Fruit fly (Drosophila melanogaster) whole organism, embryonic: Measurements from ENCODE around the gene CG34283.
A peak's percentile ranks its signal among the peaks of the same experiment; 100 is the strongest.

ENCODE experiments used
- Ada2b ChIP-seq: fragments of 200-800 bp; sonication (Bioruptor generic); IDR thresholded peaks from 2 replicates; pipeline ENCODE4 v1.3.6; 2022; ENCODE audit warnings: missing biosample characterization, missing genetic modification characterization
- Bgb ChIP-seq: fragments of 200-800 bp; sonication (Bioruptor generic); IDR thresholded peaks from 2 replicates; pipeline ENCODE4 v1.3.6; 2022; ENCODE audit warnings: missing biosample characterization, missing genetic modification characterization; ENCODE audit not compliant: partially characterized antibody
- CG10462 ChIP-seq: fragments of 200-800 bp; sonication (Bioruptor generic); optimal IDR thresholded peaks from 2 replicates; lab custom pipeline; 2016; ENCODE audit warnings: missing biosample characterization, missing genetic modification characterization
- CG13624 ChIP-seq: fragments of 200-800 bp; sonication (Bioruptor generic); optimal IDR thresholded peaks from 2 replicates; lab custom pipeline; 2016; ENCODE audit warnings: missing biosample characterization, missing genetic modification characterization
- CG13775 ChIP-seq: fragments of 200-800 bp; sonication (Bioruptor generic); optimal IDR thresholded peaks from 3 replicates; lab custom pipeline; 2017; ENCODE audit warnings: missing biosample characterization, mild to moderate bottlenecking, missing genetic modification characterization
- CG14667 ChIP-seq: fragments of 200-800 bp; sonication (Bioruptor generic); IDR thresholded peaks from 2 replicates; pipeline ENCODE4 v1.3.6; 2022; ENCODE audit warnings: missing biosample characterization, missing genetic modification characterization
- CG14860 ChIP-seq: fragments of 200-800 bp; sonication (Bioruptor generic); IDR thresholded peaks from 3 replicates; pipeline ENCODE4 v1.3.6; 2022; ENCODE audit warnings: missing biosample characterization, missing genetic modification characterization; ENCODE audit not compliant: partially characterized antibody
- CG17186 ChIP-seq: fragments of 200-800 bp; sonication (Bioruptor generic); optimal IDR thresholded peaks from 3 replicates; lab custom pipeline; 2017; ENCODE audit warnings: missing biosample characterization, missing genetic modification reagents, missing genetic modification characterization
- CG18262 ChIP-seq: fragments of 200-800 bp; optimal IDR thresholded peaks from 3 replicates; lab custom pipeline; 2019; ENCODE audit warnings: missing biosample characterization, mild to moderate bottlenecking, missing genetic modification characterization, moderate library complexity
- CG31441 ChIP-seq: fragments of 200-800 bp; sonication (Bioruptor generic); IDR thresholded peaks from 2 replicates; pipeline ENCODE4 v1.3.6; 2022; ENCODE audit warnings: missing biosample characterization, missing genetic modification characterization
- CG6254 ChIP-seq: fragments of 200-800 bp; sonication (Bioruptor generic); optimal IDR thresholded peaks from 3 replicates; lab custom pipeline; 2017; ENCODE audit warnings: mild to moderate bottlenecking, missing biosample characterization, missing genetic modification reagents, missing genetic modification characterization
- CG7556 ChIP-seq: fragments of 200-800 bp; sonication (Bioruptor generic); optimal IDR thresholded peaks from 2 replicates; lab custom pipeline; 2017; ENCODE audit warnings: missing biosample characterization, mild to moderate bottlenecking, missing genetic modification characterization
- CG7786 ChIP-seq: fragments of 200-800 bp; sonication (Bioruptor generic); optimal IDR thresholded peaks from 2 replicates; lab custom pipeline; 2016; ENCODE audit warnings: missing biosample characterization, missing genetic modification characterization
- CG8924 ChIP-seq: fragments of 200-800 bp; optimal IDR thresholded peaks from 3 replicates; lab custom pipeline; 2019; ENCODE audit warnings: missing biosample characterization, mild to moderate bottlenecking, missing genetic modification characterization, moderate library complexity
- CG9437 ChIP-seq: fragments of 200-800 bp; sonication (Bioruptor generic); optimal IDR thresholded peaks from 2 replicates; lab custom pipeline; 2018; ENCODE audit warnings: missing biosample characterization, mild to moderate bottlenecking, missing genetic modification characterization
- Ets65A ChIP-seq: fragments of 200-800 bp; sonication (Bioruptor generic); peaks from one replicate; lab custom pipeline; 2016; ENCODE audit warnings: missing biosample characterization, missing genetic modification characterization
- GATAe ChIP-seq: fragments of 200-800 bp; sonication (Bioruptor generic); conservative IDR thresholded peaks from 2 replicates; pipeline ENCODE4 v1.3.6; 2022; ENCODE audit warnings: missing biosample characterization, missing genetic modification characterization
- Hey ChIP-seq: fragments of 200-800 bp; sonication (Bioruptor generic); optimal IDR thresholded peaks from 3 replicates; lab custom pipeline; 2018; ENCODE audit warnings: missing biosample characterization, mild to moderate bottlenecking, missing genetic modification characterization
- Hmr ChIP-seq: fragments of 200-800 bp; sonication (Bioruptor generic); optimal IDR thresholded peaks from 3 replicates; lab custom pipeline; 2017; ENCODE audit warnings: mild to moderate bottlenecking, missing biosample characterization, missing genetic modification reagents, missing genetic modification characterization
- Lim3 ChIP-seq: fragments of 200-800 bp; sonication (Bioruptor generic); IDR thresholded peaks from 2 replicates; pipeline ENCODE4 v1.3.6; 2022; ENCODE audit warnings: missing biosample characterization, missing genetic modification characterization
- Med ChIP-seq: fragments of 200-800 bp; sonication (Bioruptor generic); peaks from one replicate; lab custom pipeline; 2016; ENCODE audit warnings: missing biosample characterization, missing genetic modification characterization, mild to moderate bottlenecking, inconsistent platforms, moderate library complexity
- Meics ChIP-seq: fragments of 200-800 bp; sonication (Bioruptor generic); optimal IDR thresholded peaks from 2 replicates; lab custom pipeline; 2017; ENCODE audit warnings: missing biosample characterization, mild to moderate bottlenecking, missing genetic modification characterization
- Sry-β ChIP-seq: fragments of 200-800 bp; sonication (Bioruptor generic); optimal IDR thresholded peaks from 2 replicates; lab custom pipeline; 2018; ENCODE audit warnings: missing biosample characterization, mild to moderate bottlenecking, missing genetic modification characterization, moderate library complexity
- Taf1 ChIP-seq: fragments of 200-800 bp; sonication (Bioruptor generic); IDR thresholded peaks from 2 replicates; pipeline ENCODE4 v1.3.6; 2022; ENCODE audit warnings: missing biosample characterization, missing genetic modification characterization
- aop ChIP-seq: fragments of 200-800 bp; sonication (Bioruptor generic); IDR thresholded peaks from 2 replicates; pipeline ENCODE4 v1.3.6; 2022; ENCODE audit warnings: missing biosample characterization, missing genetic modification characterization
- bab2 ChIP-seq: fragments of 200-800 bp; sonication (Bioruptor generic); optimal IDR thresholded peaks from 2 replicates; lab custom pipeline; 2016; ENCODE audit warnings: missing biosample characterization, missing genetic modification characterization
- chm ChIP-seq: fragments of 200-800 bp; sonication (Bioruptor generic); IDR thresholded peaks from 2 replicates; pipeline ENCODE4 v1.3.6; 2022; ENCODE audit warnings: missing biosample characterization, missing genetic modification characterization
- croc ChIP-seq: fragments of 200-800 bp; sonication (Bioruptor generic); conservative IDR thresholded peaks from 3 replicates; pipeline ENCODE4 v1.3.6; 2022; ENCODE audit warnings: missing biosample characterization, missing genetic modification characterization
- crol ChIP-seq: fragments of 200-800 bp; sonication (Bioruptor generic); IDR thresholded peaks from 2 replicates; pipeline ENCODE4 v1.3.6; 2022; ENCODE audit warnings: missing biosample characterization, missing genetic modification characterization
- ems ChIP-seq: fragments of 200-800 bp; sonication (Bioruptor generic); optimal IDR thresholded peaks from 3 replicates; lab custom pipeline; 2016; ENCODE audit warnings: missing biosample characterization, missing genetic modification characterization
- gcm2 ChIP-seq: fragments of 200-800 bp; sonication (Bioruptor generic); optimal IDR thresholded peaks from 2 replicates; lab custom pipeline; 2016; ENCODE audit warnings: missing biosample characterization, missing genetic modification characterization
- grn ChIP-seq: fragments of 200-800 bp; sonication (Bioruptor generic); optimal IDR thresholded peaks from 3 replicates; lab custom pipeline; 2017; ENCODE audit warnings: missing biosample characterization, missing genetic modification characterization
- kah ChIP-seq: fragments of 200-800 bp; sonication (Bioruptor generic); optimal IDR thresholded peaks from 2 replicates; lab custom pipeline; 2018; ENCODE audit warnings: missing biosample characterization, mild to moderate bottlenecking, missing genetic modification characterization
- kay ChIP-seq: fragments of 200-800 bp; sonication (Bioruptor generic); optimal IDR thresholded peaks from 2 replicates; lab custom pipeline; 2016; ENCODE audit warnings: missing biosample characterization, missing genetic modification characterization
- lab ChIP-seq: fragments of 200-800 bp; sonication (Bioruptor generic); optimal IDR thresholded peaks from 3 replicates; lab custom pipeline; 2017; ENCODE audit warnings: missing biosample characterization, missing genetic modification characterization, mild to moderate bottlenecking, moderate library complexity, missing genetic modification reagents
- pb ChIP-seq: fragments of 200-800 bp; sonication (Bioruptor generic); optimal IDR thresholded peaks from 3 replicates; lab custom pipeline; 2016; ENCODE audit warnings: missing biosample characterization, missing genetic modification characterization
- phol ChIP-seq: fragments of 200-800 bp; sonication (Bioruptor generic); optimal IDR thresholded peaks from 3 replicates; lab custom pipeline; 2018; ENCODE audit warnings: missing biosample characterization, mild to moderate bottlenecking, missing genetic modification characterization, moderate library complexity
- psq ChIP-seq: fragments of 200-800 bp; sonication (Bioruptor generic); optimal IDR thresholded peaks from 2 replicates; lab custom pipeline; 2017; ENCODE audit warnings: missing biosample characterization, missing genetic modification characterization
- sima ChIP-seq: fragments of 200-800 bp; sonication (Bioruptor generic); optimal IDR thresholded peaks from 2 replicates; lab custom pipeline; 2016; ENCODE audit warnings: missing biosample characterization, missing genetic modification characterization
- sqz ChIP-seq: fragments of 200-800 bp; sonication (Bioruptor generic); optimal IDR thresholded peaks from 3 replicates; lab custom pipeline; 2018; ENCODE audit warnings: missing biosample characterization, mild to moderate bottlenecking, missing genetic modification characterization
- stc ChIP-seq: fragments of 200-800 bp; sonication (Bioruptor generic); IDR thresholded peaks from 2 replicates; pipeline ENCODE4 v1.3.6; 2022; ENCODE audit warnings: missing biosample characterization, missing genetic modification characterization
- tna ChIP-seq: fragments of 200-800 bp; sonication (Bioruptor generic); IDR thresholded peaks from 2 replicates; pipeline ENCODE4 v1.3.6; 2022; ENCODE audit warnings: missing biosample characterization, missing genetic modification characterization; ENCODE audit not compliant: partially characterized antibody
- unpg ChIP-seq: fragments of 200-800 bp; sonication (Bioruptor generic); optimal IDR thresholded peaks from 3 replicates; lab custom pipeline; 2018; ENCODE audit warnings: missing biosample characterization, mild to moderate bottlenecking, missing genetic modification characterization, moderate library complexity
- z ChIP-seq: fragments of 200-800 bp; sonication (Bioruptor generic); IDR thresholded peaks from 3 replicates; pipeline ENCODE4 v1.3.6; 2022; ENCODE audit warnings: missing biosample characterization, missing genetic modification characterization
- zfh2 ChIP-seq: fragments of 200-800 bp; sonication (Bioruptor generic); optimal IDR thresholded peaks from 2 replicates; lab custom pipeline; 2016; ENCODE audit warnings: missing biosample characterization, missing genetic modification characterization

CG34283 gene

dm6 chr3R:18742358-18743269, 20.2 kb upstream of the CG34283 start (continued):
- TF ChIP-seq phol (tag; lab: Kevin White, UChicago) (peak; percentile 22), gcm2 (no peak)

DNA sequence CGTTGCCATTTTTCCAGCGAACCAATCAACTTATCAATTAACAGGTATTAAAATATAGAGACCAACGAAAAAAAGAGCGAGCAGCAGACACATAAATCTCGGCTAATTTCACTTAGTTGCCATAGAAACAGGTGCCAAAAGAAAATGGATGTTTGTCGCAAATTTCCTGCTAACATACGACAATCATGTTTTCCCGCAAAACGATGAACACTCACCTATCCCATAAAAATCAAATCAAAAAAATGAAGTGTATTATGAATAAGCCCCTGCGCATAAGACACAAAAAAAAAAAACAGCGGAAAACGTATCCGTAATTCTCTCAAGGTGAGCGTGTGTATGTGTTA, 19.4 kb upstream of the CG34283 start:
- TF ChIP-seq Hey (tag; lab: Kevin White, UChicago), result peak; percentile 33
- peak; percentile 79 for TF ChIP-seq Med (GFP tag; lab: Kevin White, UChicago)
- peak; percentile 42 for TF ChIP-seq CG18262 (tag; lab: Kevin White, UChicago)
- TF ChIP-seq GATAe (GFP tag; lab: Robert Waterston, UW), result 0 out of 2 replicates have a peak, but pooled peaks have one; percentile 7
- peak; percentile 18 for TF ChIP-seq kay (GFP tag; lab: Kevin White, UChicago)
- TF ChIP-seq sima (GFP tag; lab: Kevin White, UChicago), result peak; percentile 3
- no peak for TF ChIP-seq stc (GFP tag; lab: Robert Waterston, UW)
- peak; percentile 24 for TF ChIP-seq grn (GFP tag; lab: Kevin White, UChicago)
- TF ChIP-seq Ets65A (GFP tag; lab: Kevin White, UChicago), result peak; percentile 85
- TF ChIP-seq CG7556, result peak; percentile 30
- peak; percentile 15 for TF ChIP-seq sqz
- peak; percentile 64; the same call in 1 of the 2 replicates for TF ChIP-seq crol (GFP tag; lab: Robert Waterston, UW)
- no peak for TF ChIP-seq CG14667 (GFP tag; lab: Robert Waterston, UW)
- TF ChIP-seq zfh2 (GFP tag; lab: Kevin White, UChicago), result no peak
- TF ChIP-seq Ada2b (GFP tag; lab: Robert Waterston, UW), result no peak
- peak; percentile 44 for TF ChIP-seq CG7786 (GFP tag; lab: Kevin White, UChicago)
- no peak for TF ChIP-seq unpg (GFP tag; lab: Kevin White, UChicago)
- TF ChIP-seq psq (GFP tag; lab: Kevin White, UChicago), result peak; percentile 11
- no peak for TF ChIP-seq CG13775
- TF ChIP-seq CG31441, result peak; percentile 4; the same call in 1 of the 2 replicates

- TF ChIP-seq CG9437, result peak; percentile 91
- TF ChIP-seq z (GFP tag; lab: Robert Waterston, UW), result 0 out of 3 replicates have a peak, but pooled peaks have one; percentile 56
- peak; percentile 81 for TF ChIP-seq CG10462 (GFP tag; lab: Kevin White, UChicago)
- TF ChIP-seq CG13775, result peak; percentile 95
- peak; percentile 93 for TF ChIP-seq Taf1 (GFP tag; lab: Robert Waterston, UW)
- peak; percentile 96 for TF ChIP-seq Hmr
- TF ChIP-seq bab2 (GFP tag; lab: Kevin White, UChicago), result peak; percentile 82
- TF ChIP-seq croc (GFP tag; lab: Robert Waterston, UW), result peak; percentile 92
- TF ChIP-seq ems (GFP tag; lab: Kevin White, UChicago), result peak; percentile 83
- TF ChIP-seq chm (GFP tag; lab: Robert Waterston, UW), result peak; percentile 95
- peak; percentile 98 for TF ChIP-seq Meics (GFP tag; lab: Kevin White, UChicago)
- peak; percentile 78 for TF ChIP-seq CG13624 (GFP tag; lab: Kevin White, UChicago)
- TF ChIP-seq Sry-β, result peak; percentile 62
- TF ChIP-seq CG14860 (GFP tag; lab: Robert Waterston, UW), result no peak
- peak; percentile 98 for TF ChIP-seq CG8924 (tag; lab: Kevin White, UChicago)
- peak; percentile 52 for TF ChIP-seq pb (GFP tag; lab: Kevin White, UChicago)
- TF ChIP-seq lab (GFP tag; lab: Kevin White, UChicago), result peak; percentile 99
- TF ChIP-seq Bgb (GFP tag; lab: Robert Waterston, UW), result no peak
- peak; percentile 81 for TF ChIP-seq Lim3 (GFP tag; lab: Robert Waterston, UW)
- TF ChIP-seq aop (GFP tag; lab: Robert Waterston, UW), result peak; percentile 73
- peak; percentile 72 for TF ChIP-seq CG17186 (GFP tag; lab: Kevin White, UChicago)
- peak; percentile 88 for TF ChIP-seq kah
- TF ChIP-seq CG6254 (GFP tag; lab: Kevin White, UChicago), result peak; percentile 93
- TF ChIP-seq tna (GFP tag; lab: Robert Waterston, UW), result no peak
Observed at dm6 chr3R:18741027-18741843, 18.8 kb upstream of the CG34283 start.
